Fruit fly (Drosophila melanogaster): Measurements from ENCODE around the gene Sptz.

Gene Sptz

DNA sequence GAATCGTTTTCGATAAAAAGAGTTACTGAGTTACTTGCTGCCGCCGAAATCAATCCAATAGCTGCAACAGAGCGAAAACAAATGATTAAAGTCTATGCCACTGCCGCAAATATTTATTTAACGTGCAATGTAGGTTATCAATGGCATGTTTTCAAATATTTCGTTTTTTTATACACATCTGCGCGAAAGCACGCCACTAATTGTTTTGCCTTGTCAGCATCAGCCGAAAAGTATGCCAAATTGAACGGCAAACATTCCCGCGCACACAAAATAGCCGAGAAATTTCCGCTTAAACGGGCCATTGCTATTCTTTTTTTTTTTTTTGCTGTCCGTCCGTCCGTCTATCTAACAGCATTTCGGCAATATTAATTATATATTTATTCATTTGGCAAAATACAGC lies 30.1 kb downstream of the Sptz start:
- TF ChIP-seq CG11617 (GFP tag; optimal IDR thresholded peaks at IDR 0.05) (no peak), CG14711 (tag; optimal IDR thresholded peaks at IDR 0.05) (no peak), CG12768 (GFP tag; optimal IDR thresholded peaks at IDR 0.05) (no peak), tj (GFP tag; optimal IDR thresholded peaks at IDR 0.05) (no peak), cic (GFP tag; optimal IDR thresholded peaks at IDR 0.05) (no peak), toe (GFP tag; optimal IDR thresholded peaks at IDR 0.05) (no peak), ovo (GFP tag; optimal IDR thresholded peaks at IDR 0.05) (no peak), Mnt (GFP tag; optimal IDR thresholded peaks at IDR 0.05) (no peak), CG5204 (GFP tag; optimal IDR thresholded peaks at IDR 0.05) (no peak)

DNA sequence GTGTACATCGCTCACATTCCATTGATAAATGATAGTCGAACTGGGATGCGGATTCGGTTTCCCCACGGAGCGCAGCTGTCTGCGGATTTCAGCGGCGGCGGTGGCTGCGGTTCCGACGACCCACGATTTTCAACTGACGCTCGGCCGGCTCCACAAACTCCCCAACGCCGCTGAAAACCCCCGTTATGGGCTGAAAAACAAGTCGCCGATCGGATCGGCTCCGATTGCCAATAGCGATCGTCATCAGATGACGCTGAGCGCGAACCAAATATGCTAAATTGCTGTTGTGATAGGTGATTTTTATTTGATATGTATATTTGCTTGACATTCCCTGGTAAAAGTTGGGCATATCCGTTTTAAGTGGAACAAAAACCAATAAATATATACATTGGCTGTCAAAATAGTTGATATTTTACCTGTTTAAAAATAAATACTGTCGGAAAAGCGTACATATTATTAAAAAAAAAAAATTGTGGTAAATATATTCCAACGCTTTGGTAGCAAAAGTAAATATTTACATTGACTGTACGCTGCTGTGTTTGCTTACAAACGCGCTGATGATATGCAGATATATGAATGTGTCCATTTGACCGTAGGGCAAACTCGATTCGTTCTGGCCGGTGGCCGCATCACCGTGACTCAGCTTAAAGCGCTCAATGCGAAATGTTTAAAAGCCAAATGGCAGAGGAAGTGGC lies 32.5 kb downstream of the Sptz start:
- TF ChIP-seq CG33017 (tag; optimal IDR thresholded peaks at IDR 0.05): peak; percentile 78
- peak; percentile 48 for TF ChIP-seq ovo (GFP tag; optimal IDR thresholded peaks at IDR 0.05)
- TF ChIP-seq Mnt (GFP tag; optimal IDR thresholded peaks at IDR 0.05): no peak
- peak; percentile 56 for TF ChIP-seq CG7045 (GFP tag; optimal IDR thresholded peaks at IDR 0.05)
- TF ChIP-seq tj (GFP tag; optimal IDR thresholded peaks at IDR 0.05): peak; percentile 71
- peak; percentile 68 for TF ChIP-seq CG7101 (tag; optimal IDR thresholded peaks at IDR 0.05)
- peak; percentile 25 for TF ChIP-seq Hr96 (GFP tag; optimal IDR thresholded peaks at IDR 0.05)
- TF ChIP-seq Clk (GFP tag; optimal IDR thresholded peaks at IDR 0.05): peak; percentile 49
- TF ChIP-seq CG14711 (tag; optimal IDR thresholded peaks at IDR 0.05): peak; percentile 55
- TF ChIP-seq Crg-1 (GFP tag; optimal IDR thresholded peaks at IDR 0.05): no peak
- TF ChIP-seq pad (GFP tag; optimal IDR thresholded peaks at IDR 0.05): peak; percentile 61
- TF ChIP-seq CG5204 (GFP tag; optimal IDR thresholded peaks at IDR 0.05): peak; percentile 58
- peak; percentile 46 for TF ChIP-seq toe (GFP tag; optimal IDR thresholded peaks at IDR 0.05)
- TF ChIP-seq cnc (optimal IDR thresholded peaks at IDR 0.05): peak; percentile 69 to 92
- TF ChIP-seq CG1620 (GFP tag; optimal IDR thresholded peaks at IDR 0.05): peak; percentile 34
- peak; percentile 64 for TF ChIP-seq CG12768 (GFP tag; optimal IDR thresholded peaks at IDR 0.05)
- TF ChIP-seq bab1 (GFP tag; optimal IDR thresholded peaks at IDR 0.05): peak; percentile 81
- TF ChIP-seq kay (GFP tag; ENCODE audit: borderline replicate concordance): peak; percentile 87
- TF ChIP-seq cic (GFP tag; optimal IDR thresholded peaks at IDR 0.05): peak; percentile 57
- TF ChIP-seq CG11617 (GFP tag; optimal IDR thresholded peaks at IDR 0.05): peak; percentile 73

DNA sequence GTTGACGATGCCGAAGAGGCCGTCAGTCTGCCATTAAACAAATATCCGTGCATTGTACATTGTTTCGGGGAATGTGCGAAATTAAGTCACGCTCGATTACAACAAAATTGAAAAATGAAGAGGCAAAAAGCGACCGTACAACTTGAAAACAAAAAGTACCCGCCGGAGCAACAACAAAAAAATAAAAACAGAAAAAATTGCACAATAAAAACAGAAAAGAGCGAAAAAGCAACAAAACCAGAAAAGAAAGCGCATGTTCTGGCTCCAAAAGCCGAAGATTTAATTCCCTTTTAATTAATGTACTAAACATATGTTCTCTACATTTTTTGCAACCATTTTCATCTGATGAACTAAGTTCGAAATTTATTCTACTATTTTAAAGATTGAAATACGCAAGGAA lies 34.6 kb downstream of the Sptz start:
- no peak for TF ChIP-seq pad (GFP tag; optimal IDR thresholded peaks at IDR 0.05)
- no peak for TF ChIP-seq Crg-1 (GFP tag; optimal IDR thresholded peaks at IDR 0.05)
- no peak for TF ChIP-seq Hr96 (GFP tag; optimal IDR thresholded peaks at IDR 0.05)
- no peak for TF ChIP-seq CG33017 (tag; optimal IDR thresholded peaks at IDR 0.05)
- no peak for TF ChIP-seq Mnt (GFP tag; optimal IDR thresholded peaks at IDR 0.05)
- TF ChIP-seq CG7045 (GFP tag; optimal IDR thresholded peaks at IDR 0.05): no peak
- TF ChIP-seq CG11617 (GFP tag; optimal IDR thresholded peaks at IDR 0.05): no peak
- no peak for TF ChIP-seq CG14711 (tag; optimal IDR thresholded peaks at IDR 0.05)
- TF ChIP-seq CG1620 (GFP tag; optimal IDR thresholded peaks at IDR 0.05): no peak

DNA sequence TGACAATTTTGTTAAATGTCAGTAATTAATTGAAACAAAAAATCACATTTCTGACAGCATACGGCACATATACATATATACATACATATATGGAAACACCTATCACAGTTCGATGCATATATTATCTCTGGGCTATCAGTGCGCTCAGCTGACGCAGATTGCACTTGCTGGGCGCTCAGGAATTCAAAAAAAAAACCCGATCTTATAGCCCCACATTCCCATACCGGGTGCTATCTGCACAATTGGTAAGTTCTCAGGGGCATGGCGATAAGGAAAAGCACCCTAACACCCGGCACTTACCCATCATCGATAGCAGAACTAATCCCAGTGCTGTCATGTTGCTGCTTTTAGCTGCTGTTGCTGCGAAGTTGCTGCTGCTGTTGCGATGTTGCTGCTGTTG lies 35.4 kb downstream of the Sptz start:
- TF ChIP-seq CG33017 (tag; optimal IDR thresholded peaks at IDR 0.05) (no peak), ovo (GFP tag; optimal IDR thresholded peaks at IDR 0.05) (no peak), kay (GFP tag; ENCODE audit: borderline replicate concordance) (peak; percentile 14)

- TF ChIP-seq CG11617 (GFP tag; optimal IDR thresholded peaks at IDR 0.05) (peak; percentile 54), CG14711 (tag; optimal IDR thresholded peaks at IDR 0.05) (peak; percentile 66), CG12768 (GFP tag; optimal IDR thresholded peaks at IDR 0.05) (peak; percentile 59), CG33017 (tag; optimal IDR thresholded peaks at IDR 0.05) (peak; percentile 72), cnc (optimal IDR thresholded peaks at IDR 0.05) (no peak), kay (GFP tag; ENCODE audit: borderline replicate concordance) (peak; percentile 59), Hr96 (GFP tag; optimal IDR thresholded peaks at IDR 0.05) (peak; percentile 17), CG7045 (GFP tag; optimal IDR thresholded peaks at IDR 0.05) (no peak), CG7101 (tag; optimal IDR thresholded peaks at IDR 0.05) (peak; percentile 72), tj (GFP tag; optimal IDR thresholded peaks at IDR 0.05) (no peak), Mnt (GFP tag; optimal IDR thresholded peaks at IDR 0.05) (peak; percentile 47), pad (GFP tag; optimal IDR thresholded peaks at IDR 0.05) (peak; percentile 17)
Observed at dm6 chr3R:11458022-11458850, 36.3 kb downstream of the Sptz start.

- TF ChIP-seq CG11617 (GFP tag; optimal IDR thresholded peaks at IDR 0.05) (no peak), pad (GFP tag; optimal IDR thresholded peaks at IDR 0.05) (no peak), cnc (optimal IDR thresholded peaks at IDR 0.05) (no peak), toe (GFP tag; optimal IDR thresholded peaks at IDR 0.05) (no peak), kay (GFP tag; ENCODE audit: borderline replicate concordance) (no peak), CG5204 (GFP tag; optimal IDR thresholded peaks at IDR 0.05) (no peak), CG33017 (tag; optimal IDR thresholded peaks at IDR 0.05) (no peak), CG7101 (tag; optimal IDR thresholded peaks at IDR 0.05) (no peak), cic (GFP tag; optimal IDR thresholded peaks at IDR 0.05) (no peak), CG12768 (GFP tag; optimal IDR thresholded peaks at IDR 0.05) (no peak), CG7045 (GFP tag; optimal IDR thresholded peaks at IDR 0.05) (no peak), bab1 (GFP tag; optimal IDR thresholded peaks at IDR 0.05) (no peak), Clk (GFP tag; optimal IDR thresholded peaks at IDR 0.05) (no peak), CG14711 (tag; optimal IDR thresholded peaks at IDR 0.05) (no peak), tj (GFP tag; optimal IDR thresholded peaks at IDR 0.05) (no peak), Mnt (GFP tag; optimal IDR thresholded peaks at IDR 0.05) (no peak), Hr96 (GFP tag; optimal IDR thresholded peaks at IDR 0.05) (no peak), ovo (GFP tag; optimal IDR thresholded peaks at IDR 0.05) (no peak), CG1620 (GFP tag; optimal IDR thresholded peaks at IDR 0.05) (no peak), Crg-1 (GFP tag; optimal IDR thresholded peaks at IDR 0.05) (no peak)
Observed at dm6 chr3R:11458851-11459175, 36.9 kb downstream of the Sptz start.
